Worm (Caenorhabditis elegans) whole organism, midembryonic: ENCODE results near the gene F26F2.13.
"Not testable (repeated sequence)": the region's sequence is repeated elsewhere in the genome, so short reads cannot be mapped to it uniquely, and the experiment has no call there.

ENCODE experiments used
- T22C8.4 ChIP-seq: fragments of 200-800 bp; sonication (Bioruptor generic); IDR thresholded peaks from 2 replicates; pipeline ENCODE4 v1.3.6; 2022; ENCODE audit warnings: missing genetic modification characterization, missing compliant biosample characterization
- cog-1 ChIP-seq: sonication (generic microtip); optimal IDR thresholded peaks from 2 replicates; lab custom pipeline; 2016; ENCODE audit warnings: missing genetic modification characterization, missing compliant biosample characterization
- flt-1 ChIP-seq: fragments of 200-800 bp; sonication (Bioruptor generic); IDR thresholded peaks from 2 replicates; pipeline ENCODE4 v1.3.6; 2022; ENCODE audit warnings: missing genetic modification characterization, missing compliant biosample characterization
- klf-2 ChIP-seq: fragments of 200-800 bp; sonication (Bioruptor generic); conservative IDR thresholded peaks from 2 replicates; pipeline ENCODE4 v1.3.6; 2022; ENCODE audit warnings: missing genetic modification reagents, missing genetic modification characterization, missing compliant biosample characterization
- med-1 ChIP-seq: sonication (generic microtip); optimal IDR thresholded peaks from 2 replicates; lab custom pipeline; 2017; ENCODE audit warnings: missing genetic modification characterization, mild to moderate bottlenecking, missing compliant biosample characterization, antibody characterized with exemption, missing genetic modification reagents; ENCODE audit not compliant: insufficient read depth
- ref-1 ChIP-seq: fragments of 200-800 bp; sonication (Bioruptor generic); conservative IDR thresholded peaks from 2 replicates; pipeline ENCODE4 v1.3.6; 2022; ENCODE audit warnings: missing genetic modification reagents, missing genetic modification characterization, missing compliant biosample characterization
- tab-1 ChIP-seq: fragments of 200-800 bp; sonication (Bioruptor generic); IDR thresholded peaks from 2 replicates; pipeline ENCODE4 v1.3.6; 2022; ENCODE audit warnings: missing genetic modification characterization, missing compliant biosample characterization
- ztf-23 ChIP-seq: fragments of 200-800 bp; sonication (Bioruptor generic); IDR thresholded peaks from 2 replicates; pipeline ENCODE4 v1.3.6; 2022; ENCODE audit warnings: missing genetic modification reagents, missing genetic modification characterization, missing compliant biosample characterization
- ztf-29 ChIP-seq: fragments of 200-800 bp; sonication (Bioruptor generic); IDR thresholded peaks from 2 replicates; pipeline ENCODE4 v1.3.6; 2022; ENCODE audit warnings: missing genetic modification reagents, missing genetic modification characterization, missing compliant biosample characterization

Gene F26F2.13

DNA sequence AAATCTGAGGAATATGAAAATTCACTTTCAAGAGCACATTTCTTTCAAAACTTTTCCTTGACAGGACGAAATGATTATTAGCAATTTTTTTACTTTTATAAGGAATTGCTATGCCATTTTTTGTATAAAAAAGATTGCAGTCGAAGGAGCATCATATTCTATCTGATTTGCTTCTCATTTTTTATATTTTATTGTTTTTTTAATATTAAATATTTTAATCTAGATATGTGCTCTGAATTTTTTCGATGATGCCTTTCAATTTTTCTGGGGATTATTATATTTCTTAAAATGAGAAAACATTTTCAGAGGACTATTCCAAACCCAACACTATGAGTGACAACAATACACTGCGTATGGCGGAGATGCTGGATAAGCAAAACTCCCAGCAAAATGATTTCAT lies at the start of gene F26F2.13:
F26F2.13 (plus strand) TSS at position 301 of the 400 bp plus-strand sequence.
- not testable (repeated sequence) for TF ChIP-seq ztf-23; tab-1 (GFP tag; lab: Robert Waterston, UW); cog-1 (tag; lab: Kevin White, UChicago)

ce11 chrV:20514483-20514882 lies 49.7 kb upstream of the F26F2.13 start:
- TF ChIP-seq klf-2 (GFP tag; lab: Robert Waterston, UW): no peak
- TF ChIP-seq ztf-29 (GFP tag; lab: Robert Waterston, UW): no peak
- TF ChIP-seq cog-1 (tag; lab: Kevin White, UChicago): no peak
- no peak for TF ChIP-seq ztf-23
- no peak for TF ChIP-seq tab-1 (GFP tag; lab: Robert Waterston, UW)
- no peak for TF ChIP-seq flt-1
- TF ChIP-seq med-1 (GFP tag; lab: Kevin White, UChicago): no peak
- no peak for TF ChIP-seq ref-1 (GFP tag; lab: Robert Waterston, UW)

DNA sequence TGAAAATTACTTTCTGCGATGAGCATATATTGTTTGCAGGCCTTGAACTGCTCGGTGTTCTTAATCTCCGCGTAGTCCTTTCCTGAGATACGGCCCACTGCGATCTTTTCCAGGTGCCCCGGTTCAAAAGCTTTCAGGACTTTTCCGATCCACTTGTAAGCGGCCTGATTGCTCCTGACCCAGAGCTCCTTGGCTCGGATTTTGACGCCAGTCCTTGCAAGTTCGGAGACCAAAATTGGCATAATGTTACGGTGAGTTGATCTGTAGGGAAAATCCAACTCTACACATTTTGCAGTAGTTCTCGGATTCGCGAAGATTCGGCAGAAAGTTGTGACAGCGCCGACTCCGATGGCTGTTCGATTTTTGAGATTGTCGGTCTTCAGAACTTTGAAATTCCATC lies 47.1 kb upstream of the F26F2.13 start:
- TF ChIP-seq ztf-23: no peak
- TF ChIP-seq ref-1 (GFP tag; lab: Robert Waterston, UW): no peak
- no peak for TF ChIP-seq cog-1 (tag; lab: Kevin White, UChicago)
- TF ChIP-seq ztf-29 (GFP tag; lab: Robert Waterston, UW): no peak
- TF ChIP-seq tab-1 (GFP tag; lab: Robert Waterston, UW): no peak
- no peak for TF ChIP-seq med-1 (GFP tag; lab: Kevin White, UChicago)
- TF ChIP-seq klf-2 (GFP tag; lab: Robert Waterston, UW): no peak
- TF ChIP-seq flt-1: no peak

DNA sequence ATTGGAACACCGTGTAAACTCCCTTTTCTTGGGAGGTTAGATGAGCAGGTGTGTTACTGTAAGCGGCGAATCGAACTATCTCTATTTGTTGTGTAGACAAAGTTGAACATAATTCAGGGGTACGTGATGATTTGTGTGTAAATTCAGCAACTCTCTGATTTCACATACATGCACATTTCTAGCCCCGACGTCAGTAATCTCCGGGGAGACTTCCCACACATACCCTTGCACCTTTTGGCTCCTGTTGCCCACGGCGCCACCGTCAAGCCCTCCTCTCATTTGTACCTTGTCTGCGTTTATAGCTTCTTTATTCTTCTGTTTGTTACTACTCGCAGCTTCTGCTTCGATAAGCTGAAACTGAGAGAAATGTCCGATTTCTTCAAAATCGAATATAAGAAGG lies 45.2 kb upstream of the F26F2.13 start, which contains the start of gene Y38H6C.25:
Y38H6C.25 (plus strand) TSS at position 301 of the 400 bp plus-strand sequence.
- no peak for TF ChIP-seq med-1 (GFP tag; lab: Kevin White, UChicago)
- TF ChIP-seq ztf-29 (GFP tag; lab: Robert Waterston, UW): no peak
- no peak for TF ChIP-seq flt-1
- no peak for TF ChIP-seq klf-2 (GFP tag; lab: Robert Waterston, UW)
- TF ChIP-seq ztf-23: no peak
- TF ChIP-seq tab-1 (GFP tag; lab: Robert Waterston, UW): no peak
- TF ChIP-seq ref-1 (GFP tag; lab: Robert Waterston, UW): no peak
- TF ChIP-seq cog-1 (tag; lab: Kevin White, UChicago): no peak
- TF ChIP-seq T22C8.4 (GFP tag; lab: Robert Waterston, UW): no peak

DNA sequence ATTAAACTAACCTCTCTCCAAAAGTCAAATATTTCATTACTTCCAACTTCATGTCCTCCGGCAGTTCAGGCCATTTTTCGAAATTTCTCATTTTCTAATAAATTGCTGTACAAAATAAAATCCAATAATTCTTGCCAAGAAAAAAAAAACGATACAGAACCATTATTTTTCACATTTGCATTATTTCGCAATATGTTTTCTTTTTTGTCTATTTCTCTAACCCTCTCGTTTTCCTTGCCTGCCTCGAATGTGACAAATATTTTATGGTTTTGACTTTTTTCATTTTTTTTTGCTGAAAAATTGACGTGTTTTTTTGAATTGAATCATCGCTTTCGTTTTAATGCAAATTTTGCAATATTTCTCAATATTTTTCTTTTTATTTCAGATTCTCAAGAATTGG lies 41.9 kb upstream of the F26F2.13 start, which contains the start of the genes Y38H6C.9 and fbxa-150:
Y38H6C.9 (minus strand) TSS at position 52 of the 400 bp plus-strand sequence.
fbxa-150 (plus strand) TSS at position 380 of the 400 bp plus-strand sequence.
- TF ChIP-seq cog-1 (tag; lab: Kevin White, UChicago) (no peak), T22C8.4 (GFP tag; lab: Robert Waterston, UW) (no peak), ztf-23 (no peak), ztf-29 (GFP tag; lab: Robert Waterston, UW) (no peak), tab-1 (GFP tag; lab: Robert Waterston, UW) (no peak), ref-1 (GFP tag; lab: Robert Waterston, UW) (no peak), flt-1 (no peak)

- TF ChIP-seq flt-1 (no peak), ztf-29 (GFP tag; lab: Robert Waterston, UW) (no peak), tab-1 (GFP tag; lab: Robert Waterston, UW) (no peak), ref-1 (GFP tag; lab: Robert Waterston, UW) (no peak), med-1 (GFP tag; lab: Kevin White, UChicago) (no peak), klf-2 (GFP tag; lab: Robert Waterston, UW) (no peak), cog-1 (tag; lab: Kevin White, UChicago) (no peak), ztf-23 (no peak), T22C8.4 (GFP tag; lab: Robert Waterston, UW) (no peak)
These were observed 38.2 kb upstream of the F26F2.13 start, which contains the start of the genes srh-166 and Y38H6C.24 for ce11 chrV:20525816-20526459. TSS of gene srh-166 (minus strand) at chrV:20525866. TSS of gene Y38H6C.24 (plus strand) at chrV:20526435.

DNA sequence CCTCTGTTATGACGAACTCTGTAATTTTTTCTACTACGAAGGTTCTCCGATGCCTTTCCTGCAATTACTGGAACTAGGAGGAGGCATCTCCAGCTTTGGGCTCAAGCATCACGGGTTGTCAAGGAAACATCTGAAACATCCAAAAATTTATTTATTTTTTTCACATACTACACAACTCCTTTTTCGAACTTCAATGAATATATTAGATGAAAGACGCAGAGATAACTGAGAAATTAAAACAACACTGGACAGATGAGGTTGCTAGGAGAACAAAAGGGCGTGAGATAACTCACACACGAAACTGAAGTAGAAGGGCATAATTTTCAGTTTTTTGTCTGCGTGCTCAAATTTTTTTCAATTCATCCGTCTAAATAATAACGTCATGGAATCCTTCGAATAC lies 36.7 kb upstream of the F26F2.13 start, which contains the start of gene Y38H6C.13:
Y38H6C.13 (plus strand) TSS at position 301 of the 400 bp plus-strand sequence.
- TF ChIP-seq ref-1 (GFP tag; lab: Robert Waterston, UW) (no peak), tab-1 (GFP tag; lab: Robert Waterston, UW) (no peak), flt-1 (no peak), ztf-23 (no peak), med-1 (GFP tag; lab: Kevin White, UChicago) (no peak), T22C8.4 (GFP tag; lab: Robert Waterston, UW) (no peak), ztf-29 (GFP tag; lab: Robert Waterston, UW) (no peak), klf-2 (GFP tag; lab: Robert Waterston, UW) (no peak), cog-1 (tag; lab: Kevin White, UChicago) (no peak)

DNA sequence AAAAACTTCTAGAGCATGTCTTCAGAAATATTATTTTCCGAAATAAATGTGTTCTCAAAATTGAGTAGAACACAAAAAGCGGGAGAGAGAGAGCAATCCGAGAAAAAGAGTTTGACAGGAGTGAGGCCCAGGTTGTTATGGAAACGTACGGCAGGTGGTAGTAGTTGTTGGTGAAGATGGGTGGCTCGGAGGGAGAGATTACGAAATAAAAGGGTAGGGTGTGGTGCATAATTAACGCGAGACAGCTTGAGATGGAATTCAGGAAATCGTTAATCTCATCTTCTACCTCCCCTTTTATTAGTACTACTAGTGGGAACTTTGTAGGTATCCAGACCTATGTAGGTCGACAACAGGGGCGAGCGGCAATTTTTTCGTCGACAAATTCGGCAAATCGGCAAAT lies 30.1 kb upstream of the F26F2.13 start, which contains the start of gene famh-161:
famh-161 (minus strand) TSS at position 101 of the 400 bp plus-strand sequence.
- TF ChIP-seq T22C8.4 (GFP tag; lab: Robert Waterston, UW) (no peak), flt-1 (no peak), klf-2 (GFP tag; lab: Robert Waterston, UW) (no peak), cog-1 (tag; lab: Kevin White, UChicago) (no peak), tab-1 (GFP tag; lab: Robert Waterston, UW) (no peak), med-1 (GFP tag; lab: Kevin White, UChicago) (no peak), ztf-29 (GFP tag; lab: Robert Waterston, UW) (no peak), ztf-23 (no peak), ref-1 (GFP tag; lab: Robert Waterston, UW) (no peak)

DNA sequence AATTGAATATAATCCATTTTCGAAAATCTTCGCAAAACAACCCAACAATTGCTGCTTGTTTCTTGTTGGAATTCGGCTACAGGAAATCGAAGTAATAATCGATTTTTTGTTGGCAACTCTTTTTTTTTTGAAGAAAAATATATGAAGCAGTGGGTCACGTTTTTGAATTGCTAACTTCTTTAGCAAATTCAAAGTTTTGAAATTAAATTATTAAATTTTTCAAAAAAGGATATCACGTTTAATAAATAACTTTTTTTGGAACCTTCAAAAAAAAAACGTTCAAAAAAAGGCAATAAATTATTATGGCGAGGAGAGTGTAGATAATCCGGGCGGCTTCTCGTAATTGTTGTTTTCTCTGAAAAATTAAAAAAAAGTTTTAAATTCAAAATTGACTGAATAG lies 27.9 kb upstream of the F26F2.13 start, which contains the start of gene Y38H6C.15:
Y38H6C.15 (minus strand) TSS at position 101 of the 400 bp plus-strand sequence.
- TF ChIP-seq cog-1 (tag; lab: Kevin White, UChicago) (no peak), ztf-23 (no peak), T22C8.4 (GFP tag; lab: Robert Waterston, UW) (no peak), ref-1 (GFP tag; lab: Robert Waterston, UW) (no peak), flt-1 (no peak), med-1 (GFP tag; lab: Kevin White, UChicago) (no peak), ztf-29 (GFP tag; lab: Robert Waterston, UW) (no peak), tab-1 (GFP tag; lab: Robert Waterston, UW) (no peak), klf-2 (GFP tag; lab: Robert Waterston, UW) (no peak)
